Worm (Caenorhabditis elegans) whole organism, L4/young adult: ENCODE results near the gene srg-32.

Experiments used
- W03F9.2 ChIP-seq: fragments of 150-350 bp; optimal IDR thresholded peaks from 2 replicates; lab custom pipeline; 2014; ENCODE audit warnings: missing biosample characterization, missing genetic modification characterization
- dao-5 ChIP-seq: sonication (generic microtip); optimal IDR thresholded peaks from 2 replicates; lab custom pipeline; 2016; ENCODE audit warnings: missing genotype, missing genetic modification characterization, moderate library complexity, missing compliant biosample characterization
- him-1 ChIP-seq: sonication (generic microtip); optimal IDR thresholded peaks from 2 replicates; lab custom pipeline; 2016; ENCODE audit warnings: missing genotype, missing genetic modification reagents, missing genetic modification characterization, missing compliant biosample characterization

The srg-32 gene

ce11 chrV:10557094-10557493 is 31.5 kb downstream of the srg-32 start:
- TF ChIP-seq dao-5 (tag; lab: Kevin White, UChicago) (no peak), W03F9.2 (tag; lab: Kevin White, UChicago) (no peak), him-1 (tag; lab: Kevin White, UChicago) (no peak)

DNA sequence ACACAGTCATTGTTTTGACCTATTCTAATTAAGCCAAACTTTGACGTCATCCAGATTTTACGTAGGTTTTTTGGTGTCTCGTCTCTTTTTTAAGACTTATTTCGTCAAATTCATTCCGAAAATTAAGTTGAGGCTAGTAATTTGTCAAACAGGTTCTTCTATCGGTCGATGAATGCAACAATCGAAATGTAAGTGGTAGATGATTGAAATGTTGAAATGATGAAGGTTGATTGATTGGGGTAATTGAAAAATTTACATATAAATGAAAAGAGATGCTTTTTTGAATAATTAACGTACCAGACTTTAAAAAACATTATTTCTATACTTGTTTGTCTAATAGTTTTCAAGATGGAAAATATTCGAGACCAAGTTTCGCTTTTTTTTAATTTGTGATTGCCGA is 32.2 kb downstream of the srg-32 start:
- TF ChIP-seq him-1 (tag; lab: Kevin White, UChicago) = no peak
- no peak for TF ChIP-seq W03F9.2 (tag; lab: Kevin White, UChicago)
- no peak for TF ChIP-seq dao-5 (tag; lab: Kevin White, UChicago)

DNA sequence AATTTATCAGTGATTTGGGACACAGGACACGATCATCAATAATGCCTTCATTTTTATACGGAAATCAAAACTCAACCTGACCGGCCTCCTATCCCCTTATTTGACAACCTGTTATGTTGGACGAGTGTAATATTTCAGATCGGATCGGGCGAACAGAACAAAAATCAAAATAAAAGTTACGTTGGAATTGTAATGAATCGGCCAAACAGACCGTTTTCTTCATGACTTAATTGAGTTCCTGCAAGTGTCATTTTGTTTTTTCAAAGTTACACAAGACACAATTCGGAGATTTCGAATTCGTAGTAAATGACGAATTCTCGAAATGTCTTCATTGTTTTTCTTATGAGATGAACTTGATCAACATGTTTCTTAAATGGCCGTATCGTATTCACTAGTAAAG is 33.4 kb downstream of the srg-32 start, which contains the start of gene F32G8.3:
F32G8.3 (minus strand) TSS at position 101 of the 400 bp plus-strand sequence.
- TF ChIP-seq W03F9.2 (tag; lab: Kevin White, UChicago) (no peak), dao-5 (tag; lab: Kevin White, UChicago) (no peak), him-1 (tag; lab: Kevin White, UChicago) (no peak)

DNA sequence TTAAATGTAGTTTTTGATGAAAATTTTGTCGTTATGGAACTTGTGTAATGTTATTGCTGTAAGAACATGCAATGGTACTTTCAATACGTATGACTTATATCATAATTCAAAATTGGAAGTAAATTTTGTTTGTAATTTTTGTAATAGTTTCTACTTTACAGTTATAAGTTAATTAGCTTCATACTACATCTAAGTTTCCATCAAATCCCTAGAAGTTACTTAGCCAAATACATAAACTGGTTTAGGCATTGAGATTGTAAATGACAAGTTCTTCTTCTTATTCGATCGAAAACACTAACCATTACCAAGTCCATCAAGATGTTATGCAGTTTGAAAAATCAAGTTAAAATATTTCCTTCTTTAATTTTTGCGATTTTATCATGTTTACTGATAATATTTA is 38.9 kb downstream of the srg-32 start, which contains the start of gene F32G8.2:
F32G8.2 (plus strand) TSS at position 301 of the 400 bp plus-strand sequence.
- no peak for TF ChIP-seq him-1 (tag; lab: Kevin White, UChicago)
- TF ChIP-seq dao-5 (tag; lab: Kevin White, UChicago) = no peak
- TF ChIP-seq W03F9.2 (tag; lab: Kevin White, UChicago) = no peak

DNA sequence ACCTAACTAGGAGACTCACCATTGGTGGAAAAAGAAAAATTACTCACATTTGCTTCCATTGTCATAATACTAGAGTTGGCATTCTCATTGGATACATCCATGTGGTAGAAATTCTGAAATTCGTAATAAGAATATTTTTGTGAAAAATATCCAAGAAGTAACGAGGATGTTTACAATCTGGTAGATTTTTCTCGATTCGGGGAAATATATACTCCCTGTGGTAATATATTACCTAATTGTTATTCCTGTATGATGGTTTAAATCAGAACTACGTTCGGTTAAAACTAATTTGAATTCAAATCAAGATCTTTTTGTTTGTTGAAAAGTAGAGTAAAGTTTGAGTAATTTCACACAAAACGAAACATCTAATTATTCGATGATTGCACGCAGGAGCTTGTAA is 39.6 kb downstream of the srg-32 start, which contains the start of gene srd-34:
srd-34 (minus strand) TSS at position 101 of the 400 bp plus-strand sequence.
- TF ChIP-seq dao-5 (tag; lab: Kevin White, UChicago) (no peak), him-1 (tag; lab: Kevin White, UChicago) (no peak), W03F9.2 (tag; lab: Kevin White, UChicago) (no peak)

ce11 chrV:10546749-10547148 is 41.8 kb downstream of the srg-32 start, which contains the start of gene F25D1.5:
TSS of gene F25D1.5 (minus strand) at chrV:10546783.
- TF ChIP-seq dao-5 (tag; lab: Kevin White, UChicago) (no peak), him-1 (tag; lab: Kevin White, UChicago) (no peak), W03F9.2 (tag; lab: Kevin White, UChicago) (no peak)

ce11 chrV:10540024-10540423 is 48.6 kb downstream of the srg-32 start, which contains the start of gene degt-1:
TSS of gene degt-1 (plus strand) at chrV:10540324.
- no peak for TF ChIP-seq W03F9.2 (tag; lab: Kevin White, UChicago)
- no peak for TF ChIP-seq him-1 (tag; lab: Kevin White, UChicago)
- no peak for TF ChIP-seq dao-5 (tag; lab: Kevin White, UChicago)

ce11 chrV:10539114-10539513 is 49.5 kb downstream of the srg-32 start, which contains the start of gene F25D1.8:
TSS of gene F25D1.8 (plus strand) at chrV:10539414.
- TF ChIP-seq W03F9.2 (tag; lab: Kevin White, UChicago) (no peak), him-1 (tag; lab: Kevin White, UChicago) (no peak), dao-5 (tag; lab: Kevin White, UChicago) (no peak)
